Fruit fly (Drosophila melanogaster) whole organism, embryonic: ENCODE data around the gene Rok.

Experiments
- BEAF-32 ChIP-seq: fragments of 200-800 bp; sonication (Bioruptor generic); optimal IDR thresholded peaks from 3 replicates; lab custom pipeline; 2017; ENCODE audit warnings: missing biosample characterization, missing genetic modification characterization, mild to moderate bottlenecking, moderate library complexity, missing genetic modification reagents
- Bteb2 ChIP-seq: fragments of 200-800 bp; sonication (Bioruptor generic); optimal IDR thresholded peaks from 2 replicates; lab custom pipeline; 2016; ENCODE audit warnings: missing biosample characterization, missing genetic modification characterization
- CG10209 ChIP-seq: fragments of 200-800 bp; sonication (Bioruptor generic); optimal IDR thresholded peaks from 3 replicates; lab custom pipeline; 2017; ENCODE audit warnings: missing biosample characterization, mild to moderate bottlenecking, missing genetic modification characterization, missing genetic modification reagents
- CG13287 ChIP-seq: fragments of 200-800 bp; sonication (Bioruptor generic); IDR thresholded peaks from 2 replicates; pipeline ENCODE4 v1.3.6; 2022; ENCODE audit warnings: missing biosample characterization, missing genetic modification characterization; ENCODE audit not compliant: partially characterized antibody
- CG14441 ChIP-seq: fragments of 200-800 bp; sonication (Bioruptor generic); IDR thresholded peaks from 2 replicates; pipeline ENCODE4 v1.3.6; 2022; ENCODE audit warnings: missing biosample characterization, missing genetic modification characterization
- CG17385 ChIP-seq: fragments of 200-800 bp; sonication (Bioruptor generic); optimal IDR thresholded peaks from 3 replicates; lab custom pipeline; 2018; ENCODE audit warnings: missing biosample characterization, mild to moderate bottlenecking, missing genetic modification characterization
- CG1832 ChIP-seq: fragments of 200-800 bp; sonication (Bioruptor generic); optimal IDR thresholded peaks from 2 replicates; lab custom pipeline; 2017; ENCODE audit warnings: missing biosample characterization, mild to moderate bottlenecking, missing genetic modification characterization, inconsistent platforms
- CG2129 ChIP-seq: fragments of 200-800 bp; sonication (Bioruptor generic); IDR thresholded peaks from 2 replicates; pipeline ENCODE4 v1.3.6; 2022; ENCODE audit warnings: missing biosample characterization, missing genetic modification characterization; ENCODE audit not compliant: partially characterized antibody
- CG32772 ChIP-seq: fragments of 200-800 bp; sonication (Bioruptor generic); IDR thresholded peaks from 2 replicates; pipeline ENCODE4 v1.3.6; 2022; ENCODE audit warnings: missing biosample characterization, missing genetic modification characterization
- CG34422 ChIP-seq: fragments of 200-800 bp; sonication (Bioruptor generic); IDR thresholded peaks from 3 replicates; pipeline ENCODE4 v1.3.6; 2022; ENCODE audit warnings: missing biosample characterization, missing genetic modification characterization
- CG6175 ChIP-seq: fragments of 200-800 bp; sonication (Bioruptor generic); IDR thresholded peaks from 3 replicates; pipeline ENCODE4 v1.3.6; 2022; ENCODE audit warnings: missing biosample characterization, missing genetic modification characterization
- CG6272 ChIP-seq: fragments of 200-800 bp; sonication (Bioruptor generic); IDR thresholded peaks from 2 replicates; pipeline ENCODE4 v1.3.6; 2022; ENCODE audit warnings: missing biosample characterization, missing genetic modification characterization
- CG9215 ChIP-seq: fragments of 200-800 bp; sonication (Bioruptor generic); IDR thresholded peaks from 2 replicates; pipeline ENCODE4 v1.3.6; 2022; ENCODE audit warnings: missing biosample characterization, missing genetic modification characterization
- Dll ChIP-seq: fragments of 200-800 bp; sonication (Bioruptor generic); IDR thresholded peaks from 4 replicates; pipeline ENCODE4 v1.3.6; 2022; ENCODE audit warnings: missing biosample characterization, missing genetic modification characterization; ENCODE audit not compliant: partially characterized antibody
- Drgx ChIP-seq: fragments of 200-800 bp; sonication (Bioruptor generic); IDR thresholded peaks from 2 replicates; pipeline ENCODE4 v1.3.6; 2022; ENCODE audit warnings: missing biosample characterization, missing genetic modification characterization
- Ets65A ChIP-seq: fragments of 200-800 bp; sonication (Bioruptor generic); peaks from one replicate; lab custom pipeline; 2016; ENCODE audit warnings: missing biosample characterization, missing genetic modification characterization
- Hey ChIP-seq: fragments of 200-800 bp; sonication (Bioruptor generic); optimal IDR thresholded peaks from 3 replicates; lab custom pipeline; 2018; ENCODE audit warnings: missing biosample characterization, mild to moderate bottlenecking, missing genetic modification characterization
- Med ChIP-seq: fragments of 200-800 bp; sonication (Bioruptor generic); peaks from one replicate; lab custom pipeline; 2016; ENCODE audit warnings: missing biosample characterization, missing genetic modification characterization, mild to moderate bottlenecking, inconsistent platforms, moderate library complexity
- NFAT ChIP-seq: fragments of 200-800 bp; sonication (Bioruptor generic); IDR thresholded peaks from 2 replicates; pipeline ENCODE4 v1.3.6; 2022; ENCODE audit warnings: missing biosample characterization, missing genetic modification characterization
- Opbp ChIP-seq: fragments of 200-800 bp; sonication (Bioruptor generic); IDR thresholded peaks from 3 replicates; pipeline ENCODE4 v1.3.6; 2022; ENCODE audit warnings: missing biosample characterization, missing genetic modification characterization; ENCODE audit not compliant: partially characterized antibody
- Pdp1 ChIP-seq, 2 experiments: fragments of 200-800 bp; sonication (Bioruptor generic); optimal IDR thresholded peaks; 3 replicates each; lab custom pipeline; 2016; ENCODE audit warnings: missing biosample characterization in 2 of 2, missing genetic modification characterization in 2 of 2, mild to moderate bottlenecking in 1 of 2, moderate library complexity in 1 of 2
- Rfx ChIP-seq: fragments of 200-800 bp; sonication (Bioruptor generic); IDR thresholded peaks from 2 replicates; pipeline ENCODE4 v1.3.6; 2022; ENCODE audit warnings: missing biosample characterization, missing genetic modification characterization
- Scr ChIP-seq: fragments of 200-800 bp; sonication (Bioruptor generic); IDR thresholded peaks from 2 replicates; pipeline ENCODE4 v1.3.6; 2022; ENCODE audit warnings: missing biosample characterization, missing genetic modification characterization; ENCODE audit not compliant: partially characterized antibody
- TFAM ChIP-seq: fragments of 200-800 bp; sonication (Bioruptor generic); optimal IDR thresholded peaks from 2 replicates; lab custom pipeline; 2017; ENCODE audit warnings: missing biosample characterization, missing genetic modification characterization, inconsistent platforms
- Trl ChIP-seq, 3 experiments: fragments of >200 bp in 2 of 3; fragments of 200-800 bp in 1 of 3; sonication (Bioruptor generic) in 1 of 3; optimal IDR thresholded peaks; 2 replicates in 1 of 3; 3 replicates in 2 of 3; lab custom pipeline; 2016 to 2017; ENCODE audit warnings: missing biosample characterization in 1 of 3, missing genetic modification characterization in 1 of 3
- Usf ChIP-seq: fragments of 200-800 bp; sonication (Bioruptor generic); optimal IDR thresholded peaks from 2 replicates; lab custom pipeline; 2017; ENCODE audit warnings: missing genotype, missing biosample characterization, missing genetic modification characterization
- ato ChIP-seq: fragments of 200-800 bp; sonication (Bioruptor generic); IDR thresholded peaks from 2 replicates; pipeline ENCODE4 v1.3.6; 2022; ENCODE audit warnings: missing biosample characterization, missing genetic modification characterization; ENCODE audit not compliant: partially characterized antibody
- bsh ChIP-seq, 2 experiments: fragments of 200-800 bp; sonication (Bioruptor generic); optimal IDR thresholded peaks; 2 replicates each; lab custom pipeline; 2017 to 2018; ENCODE audit warnings: mild to moderate bottlenecking in 2 of 2, missing biosample characterization in 2 of 2, missing genetic modification characterization in 2 of 2, moderate library complexity in 1 of 2
- cg ChIP-seq: fragments of 200-800 bp; sonication (Bioruptor generic); optimal IDR thresholded peaks from 3 replicates; lab custom pipeline; 2019; ENCODE audit warnings: missing biosample characterization, mild to moderate bottlenecking, missing genetic modification characterization, moderate library complexity
- chinmo ChIP-seq: fragments of 200-800 bp; sonication (Bioruptor generic); IDR thresholded peaks from 4 replicates; pipeline ENCODE4 v1.3.6; 2022; ENCODE audit warnings: missing biosample characterization, missing genetic modification characterization; ENCODE audit not compliant: partially characterized antibody
- ci ChIP-seq: fragments of 200-800 bp; sonication (Bioruptor generic); IDR thresholded peaks from 3 replicates; pipeline ENCODE4 v1.3.6; 2022; ENCODE audit warnings: missing biosample characterization, missing genetic modification characterization
- corto ChIP-seq: fragments of 200-800 bp; sonication (Bioruptor generic); optimal IDR thresholded peaks from 2 replicates; lab custom pipeline; 2016; ENCODE audit warnings: missing biosample characterization, mild to moderate bottlenecking, missing genetic modification characterization, moderate library complexity
- gsb-n ChIP-seq: fragments of 200-800 bp; sonication (Bioruptor generic); optimal IDR thresholded peaks from 3 replicates; lab custom pipeline; 2018; ENCODE audit warnings: missing biosample characterization, mild to moderate bottlenecking, missing genetic modification characterization
- gt ChIP-seq: fragments of 200-800 bp; sonication (Bioruptor generic); IDR thresholded peaks from 2 replicates; pipeline ENCODE4 v1.3.6; 2022; ENCODE audit warnings: missing biosample characterization, missing genetic modification characterization
- hb ChIP-seq: fragments of 200-800 bp; sonication (Bioruptor generic); IDR thresholded peaks from 3 replicates; pipeline ENCODE4 v1.3.6; 2022; ENCODE audit warnings: missing biosample characterization, missing genetic modification characterization; ENCODE audit not compliant: partially characterized antibody
- lbe ChIP-seq: fragments of 200-800 bp; sonication (Bioruptor generic); optimal IDR thresholded peaks from 2 replicates; lab custom pipeline; 2016; ENCODE audit warnings: missing biosample characterization, mild to moderate bottlenecking, missing genetic modification characterization
- mirr ChIP-seq: fragments of 200-800 bp; sonication (Bioruptor generic); optimal IDR thresholded peaks from 3 replicates; lab custom pipeline; 2018; ENCODE audit warnings: missing biosample characterization, mild to moderate bottlenecking, missing genetic modification characterization
- nerfin-1 ChIP-seq: fragments of 200-800 bp; sonication (Bioruptor generic); optimal IDR thresholded peaks from 3 replicates; lab custom pipeline; 2019; ENCODE audit warnings: missing biosample characterization, mild to moderate bottlenecking, missing genetic modification characterization, moderate library complexity
- nom ChIP-seq: fragments of 200-800 bp; sonication (Bioruptor generic); optimal IDR thresholded peaks from 2 replicates; lab custom pipeline; 2017; ENCODE audit warnings: missing biosample characterization, missing genetic modification characterization, mild to moderate bottlenecking, moderate library complexity, missing genetic modification reagents
- pan ChIP-seq, 4 experiments: fragments of >200 bp in 3 of 4; fragments of 200-800 bp in 1 of 4; sonication (Bioruptor generic) in 1 of 4; optimal IDR thresholded peaks in 3 of 4; IDR thresholded peaks in 1 of 4; 2 replicates each; pipeline versions ENCODE4 v1.3.6 to Lab custom; 2017 to 2022; ENCODE audit warnings: missing biosample characterization in 2 of 4, missing genetic modification characterization in 2 of 4, mixed read lengths in 1 of 4
- rib ChIP-seq: fragments of 200-800 bp; sonication (Bioruptor generic); IDR thresholded peaks from 2 replicates; pipeline ENCODE4 v1.3.6; 2022; ENCODE audit warnings: missing biosample characterization, missing genetic modification characterization
- sc ChIP-seq, 3 experiments: fragments of >200 bp in 2 of 3; fragments of 200-800 bp in 1 of 3; sonication (Bioruptor generic) in 1 of 3; optimal IDR thresholded peaks; 2 replicates in 2 of 3; 3 replicates in 1 of 3; lab custom pipeline; 2017; ENCODE audit warnings: mild to moderate bottlenecking in 1 of 3, missing biosample characterization in 1 of 3, missing genetic modification characterization in 1 of 3, missing genetic modification reagents in 1 of 3
- sens-2 ChIP-seq: fragments of 200-800 bp; sonication (Bioruptor generic); IDR thresholded peaks from 2 replicates; pipeline ENCODE4 v1.3.6; 2022; ENCODE audit warnings: missing biosample characterization, missing genetic modification characterization
- sqz ChIP-seq: fragments of 200-800 bp; sonication (Bioruptor generic); optimal IDR thresholded peaks from 3 replicates; lab custom pipeline; 2018; ENCODE audit warnings: missing biosample characterization, mild to moderate bottlenecking, missing genetic modification characterization
- tna ChIP-seq: fragments of 200-800 bp; sonication (Bioruptor generic); IDR thresholded peaks from 2 replicates; pipeline ENCODE4 v1.3.6; 2022; ENCODE audit warnings: missing biosample characterization, missing genetic modification characterization; ENCODE audit not compliant: partially characterized antibody
- zen2 ChIP-seq: fragments of 200-800 bp; sonication (Bioruptor generic); IDR thresholded peaks from 3 replicates; pipeline ENCODE4 v1.3.6; 2022; ENCODE audit warnings: missing biosample characterization, missing genetic modification characterization; ENCODE audit not compliant: partially characterized antibody

Rok gene

dm6 chrX:16599770-16600169 lies 37.4 kb downstream of the Rok start:
- TF ChIP-seq pan (optimal IDR thresholded peaks at IDR 0.05; lab: Kevin White, UChicago) (no peak), pan (GFP tag; optimal IDR thresholded peaks at IDR 0.05 in 1 of 2, IDR thresholded peaks at IDR 0.05 in 1 of 2) (no peak), CG14441 (no peak), lbe (GFP tag; lab: Kevin White, UChicago) (peak; percentile 60), CG10209 (GFP tag; lab: Kevin White, UChicago) (no peak), zen2 (GFP tag; lab: Robert Waterston, UW) (peak; percentile 24; the same call in 1 of the 3 replicates), CG32772 (GFP tag; lab: Robert Waterston, UW) (peak; percentile 63), Hey (no peak), nerfin-1 (tag; lab: Kevin White, UChicago) (no peak), Usf (GFP tag; lab: Kevin White, UChicago) (no peak), Drgx (GFP tag; lab: Robert Waterston, UW) (peak; percentile 86), sqz (GFP tag; lab: Kevin White, UChicago) (peak; percentile 90), chinmo (GFP tag; lab: Robert Waterston, UW) (peak; percentile 68; the same call in 1 of the 4 replicates), sc (optimal IDR thresholded peaks at IDR 0.05; lab: Kevin White, UChicago) (no peak), sc (GFP tag; optimal IDR thresholded peaks at IDR 0.05; lab: Kevin White, UChicago) (no peak), CG6272 (GFP tag; lab: Robert Waterston, UW) (no peak), CG1832 (GFP tag; lab: Kevin White, UChicago) (peak; percentile 55), Trl (optimal IDR thresholded peaks at IDR 0.05; lab: Kevin White, UChicago) (peak; percentile 42 to 58), Trl (GFP tag; optimal IDR thresholded peaks at IDR 0.05; lab: Kevin White, UChicago) (no peak), corto (GFP tag; lab: Kevin White, UChicago) (peak; percentile 67), rib (GFP tag; lab: Robert Waterston, UW) (peak; percentile 37; the same call in 1 of the 2 replicates), Rfx (GFP tag; lab: Robert Waterston, UW) (no peak), CG34422 (GFP tag; lab: Robert Waterston, UW) (peak; percentile 29; the same call in 1 of the 3 replicates), Pdp1 (GFP tag; optimal IDR thresholded peaks at IDR 0.05; lab: Kevin White, UChicago) (peak in 1 of 2 experiments; percentile 61), cg (peak; percentile 74), CG13287 (GFP tag; lab: Robert Waterston, UW) (no peak), nom (GFP tag; lab: Kevin White, UChicago) (peak; percentile 100), gsb-n (tag; lab: Kevin White, UChicago) (no peak), bsh (GFP tag; optimal IDR thresholded peaks at IDR 0.05; lab: Kevin White, UChicago) (peak in 1 of 2 experiments; percentile 98)

dm6 chrX:16598978-16599664 lies 38.1 kb downstream of the Rok start, which contains the start of the genes CG9784 and Nup153:
Gene CG9784 (minus strand): TSS chrX:16599215.
Gene Nup153 (plus strand): TSS chrX:16599241.
- TF ChIP-seq hb (GFP tag; lab: Robert Waterston, UW), result peak; percentile 96
- TF ChIP-seq gt (GFP tag; lab: Robert Waterston, UW), result no peak
- TF ChIP-seq Ets65A (GFP tag; lab: Kevin White, UChicago), result peak; percentile 41
- TF ChIP-seq Dll (GFP tag; lab: Robert Waterston, UW), result peak; percentile 92
- peak; percentile 95 for TF ChIP-seq Opbp
- TF ChIP-seq mirr (GFP tag; lab: Kevin White, UChicago), result no peak
- TF ChIP-seq CG17385 (GFP tag; lab: Kevin White, UChicago), result peak; percentile 85
- peak; percentile 52; the same call in 1 of the 2 replicates for TF ChIP-seq NFAT (GFP tag; lab: Robert Waterston, UW)
- 0 out of 3 replicates have a peak, but pooled peaks have one; percentile 8 for TF ChIP-seq ci (GFP tag; lab: Robert Waterston, UW)
- TF ChIP-seq CG2129 (GFP tag; lab: Robert Waterston, UW), result peak; percentile 76
- TF ChIP-seq BEAF-32, result peak; percentile 93
- no peak for TF ChIP-seq Bteb2 (GFP tag; lab: Kevin White, UChicago)
- no peak for TF ChIP-seq CG6175 (GFP tag; lab: Robert Waterston, UW)
- 0 out of 2 replicates have a peak, but pooled peaks have one; percentile 30 for TF ChIP-seq CG9215 (GFP tag; lab: Robert Waterston, UW)
- peak; percentile 93 for TF ChIP-seq ato (GFP tag; lab: Robert Waterston, UW)
- TF ChIP-seq sens-2, result 0 out of 2 replicates have a peak, but pooled peaks have one; percentile 18
- TF ChIP-seq TFAM (GFP tag; lab: Kevin White, UChicago), result no peak
- TF ChIP-seq tna (GFP tag; lab: Robert Waterston, UW), result peak; percentile 95
- peak; percentile 29 for TF ChIP-seq Med (GFP tag; lab: Kevin White, UChicago)
- peak; percentile 94 for TF ChIP-seq Scr (GFP tag; lab: Robert Waterston, UW)
